Fruit fly (Drosophila melanogaster): ENCODE results near the gene CG34454.

DNA sequence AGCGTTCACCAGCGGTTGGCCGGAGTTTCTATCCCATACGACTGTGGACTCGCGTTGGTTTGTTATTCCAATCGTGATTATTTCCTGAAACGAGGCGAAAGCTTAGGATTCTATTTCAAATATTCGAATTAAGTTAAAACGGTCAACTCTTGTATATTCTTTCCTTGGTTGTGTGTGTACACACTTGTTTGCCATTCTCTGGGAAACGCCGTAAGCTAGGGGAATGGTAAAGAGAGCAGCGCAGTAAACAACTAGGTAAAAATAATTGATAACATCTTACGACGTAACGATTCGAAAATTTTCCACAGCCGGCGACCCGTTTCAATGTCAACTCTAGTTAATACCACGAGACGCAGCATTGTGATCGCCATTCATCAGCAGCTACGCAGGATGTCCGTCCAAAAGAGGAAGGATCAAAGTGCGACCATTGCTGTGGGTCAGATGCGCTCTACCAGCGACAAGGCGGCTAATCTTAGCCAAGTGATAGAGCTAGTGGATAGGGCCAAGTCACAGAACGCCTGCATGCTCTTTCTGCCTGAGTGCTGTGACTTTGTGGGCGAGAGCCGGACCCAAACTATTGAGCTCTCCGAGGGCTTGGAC, 28.5 kb downstream of the CG34454 start, which contains the start of gene NitFhit:
- TF ChIP-seq CTCF (optimal IDR thresholded peaks at IDR 0.05) (no peak), CG8478 (optimal IDR thresholded peaks at IDR 0.05) (no peak)
